Worm (Caenorhabditis elegans) whole organism, young adult: Measurements from ENCODE around the gene Y53F4B.26.

Source experiments
- B0336.3 ChIP-seq: fragments of 200-800 bp; sonication (Bioruptor generic); IDR thresholded peaks from 2 replicates; pipeline ENCODE4 v1.3.6; 2022; ENCODE audit warnings: missing genetic modification characterization, missing compliant biosample characterization
- ama-1 ChIP-seq, 3 experiments: fragments of 150-350 bp in 1 of 3; sonication (generic microtip) in 2 of 3; optimal IDR thresholded peaks; 2 replicates each; lab custom pipeline; 2014 to 2018; ENCODE audit warnings: missing biosample characterization in 2 of 3, missing genetic modification characterization in 2 of 3, missing genetic modification reagents in 2 of 3
- hmg-1.2 ChIP-seq: fragments of 200-800 bp; sonication (Bioruptor generic); IDR thresholded peaks from 2 replicates; pipeline ENCODE4 v1.3.6; 2022; ENCODE audit warnings: missing genetic modification reagents, missing genetic modification characterization, missing compliant biosample characterization
- nhr-120 ChIP-seq: fragments of 200-800 bp; sonication (Bioruptor generic); IDR thresholded peaks from 2 replicates; pipeline ENCODE4 v1.3.6; 2022; ENCODE audit warnings: missing genetic modification characterization, missing compliant biosample characterization
- snpc-4 ChIP-seq, 5 experiments: fragments of 150-350 bp in 1 of 5; sonication (generic microtip) in 4 of 5; optimal IDR thresholded peaks; 2 replicates each; lab custom pipeline; 2014 to 2018; ENCODE audit warnings: missing genetic modification characterization in 5 of 5, missing biosample characterization in 3 of 5, antibody characterized with exemption in 2 of 5, mild to moderate bottlenecking in 2 of 5, missing compliant biosample characterization in 2 of 5, missing genotype in 2 of 5, moderate library complexity in 2 of 5, missing genetic modification reagents in 1 of 5
- unc-130 ChIP-seq: sonication (generic microtip); optimal IDR thresholded peaks from 2 replicates; lab custom pipeline; 2016; ENCODE audit warnings: missing genetic modification reagents, missing genetic modification characterization, missing compliant biosample characterization
- unc-62 ChIP-seq: fragments of 150-350 bp; optimal IDR thresholded peaks from 2 replicates; lab custom pipeline; 2014; ENCODE audit warnings: missing biosample characterization, missing genetic modification reagents, missing genetic modification characterization

ce11 chrII:15178494-15178893 lies 37.7 kb upstream of the Y53F4B.26 start, which contains the start of gene gst-32:
- TF ChIP-seq snpc-4 (GFP tag; optimal IDR thresholded peaks at IDR 0.05; lab: Kevin White, UChicago) (no peak), snpc-4 (tag; optimal IDR thresholded peaks at IDR 0.05; lab: Kevin White, UChicago) (no peak), B0336.3 (GFP tag; lab: Robert Waterston, UW) (no peak), unc-62 (GFP tag; lab: Kevin White, UChicago) (no peak), nhr-120 (no peak), unc-130 (GFP tag; lab: Kevin White, UChicago) (no peak), ama-1 (optimal IDR thresholded peaks at IDR 0.05; lab: Kevin White, UChicago) (no peak), ama-1 (GFP tag; optimal IDR thresholded peaks at IDR 0.05; lab: Kevin White, UChicago) (no peak), hmg-1.2 (GFP tag; lab: Robert Waterston, UW) (no peak)
